Worm (Caenorhabditis elegans): Measurements from ENCODE around the gene idpc-1.

idpc-1 gene

ce11 chrIII:11397499-11397898, 29.5 kb upstream of the idpc-1 start, which contains the start of gene Y47D3B.3 (continued):
- TF ChIP-seq rpc-1 (optimal IDR thresholded peaks at IDR 0.05) (no peak), rpc-1 (tag; optimal IDR thresholded peaks at IDR 0.05) (no peak), egl-44 (GFP tag; IDR thresholded peaks at IDR 0.05) (no peak)

ce11 chrIII:11402717-11403116, 24.3 kb upstream of the idpc-1 start, which contains the start of gene Y47D3B.12:
Gene Y47D3B.12 (plus strand): TSS chrIII:11403017.
- no peak for TF ChIP-seq tbp1 (GFP tag; optimal IDR thresholded peaks at IDR 0.05)
- no peak for TF ChIP-seq lsl-1 (GFP tag; optimal IDR thresholded peaks at IDR 0.05)
- no peak for TF ChIP-seq F55B11.4 (tag; optimal IDR thresholded peaks at IDR 0.05; ENCODE audit: borderline replicate concordance, insufficient read depth)
- TF ChIP-seq nhr-27 (tag; optimal IDR thresholded peaks at IDR 0.05), result no peak

ce11 chrIII:11405049-11405448, 22.0 kb upstream of the idpc-1 start, which contains the start of gene Y47D3B.4:
Gene Y47D3B.4 (plus strand): TSS chrIII:11405349.
- TF ChIP-seq madf-10 (tag; optimal IDR thresholded peaks at IDR 0.05), result no peak

DNA sequence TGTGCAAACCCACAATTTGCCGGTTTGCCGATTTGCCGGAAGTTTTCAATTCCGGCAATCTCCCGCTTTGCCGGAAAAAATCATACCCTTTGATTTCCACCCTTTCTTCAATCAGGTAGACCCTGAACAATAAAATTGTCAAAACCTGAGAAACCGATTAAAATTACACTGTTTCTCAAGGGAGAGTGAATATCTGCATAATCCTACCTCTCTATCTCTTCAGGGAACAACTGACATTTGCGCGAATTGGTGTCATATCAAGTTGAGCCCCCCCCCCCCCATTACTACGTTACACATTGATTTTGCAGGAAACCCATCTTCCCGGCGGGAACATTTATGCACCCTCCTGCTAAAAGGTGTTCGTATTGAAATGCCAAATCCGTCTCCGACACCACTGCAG, 16.6 kb upstream of the idpc-1 start, which contains the start of gene twk-31:
Gene twk-31, plus strand, starts transcription at position 301 of the 400 bp plus-strand sequence.
- TF ChIP-seq hlh-26 (GFP tag; conservative IDR thresholded peaks at IDR 0.05), result no peak
- no peak for TF ChIP-seq chd-7 (tag; optimal IDR thresholded peaks at IDR 0.05)
- TF ChIP-seq hmg-20 (GFP tag; IDR thresholded peaks at IDR 0.05), result no peak
- TF ChIP-seq F39B2.1 (GFP tag; IDR thresholded peaks at IDR 0.05), result no peak
- TF ChIP-seq F49E8.2 (tag; optimal IDR thresholded peaks at IDR 0.05; ENCODE audit: insufficient read depth), result no peak
- no peak for TF ChIP-seq ZK185.1 (tag; optimal IDR thresholded peaks at IDR 0.05; ENCODE audit: poor library complexity, severe bottlenecking)
- TF ChIP-seq ztf-26 (tag; optimal IDR thresholded peaks at IDR 0.05), result no peak
- TF ChIP-seq mxl-1 (tag; optimal IDR thresholded peaks at IDR 0.05), result no peak
- TF ChIP-seq F52B5.7 (tag; optimal IDR thresholded peaks at IDR 0.05), result no peak
- TF ChIP-seq rpc-1 (optimal IDR thresholded peaks at IDR 0.05), result no peak
- TF ChIP-seq rpc-1 (tag; optimal IDR thresholded peaks at IDR 0.05), result no peak
- TF ChIP-seq hlh-12 (tag; optimal IDR thresholded peaks at IDR 0.05), result no peak
- no peak for TF ChIP-seq tbx-9 (tag; optimal IDR thresholded peaks at IDR 0.05; ENCODE audit: borderline replicate concordance)
- no peak for TF ChIP-seq F55B11.4 (tag; optimal IDR thresholded peaks at IDR 0.05; ENCODE audit: borderline replicate concordance, insufficient read depth)
- no peak for TF ChIP-seq ceh-79 (tag; optimal IDR thresholded peaks at IDR 0.05)
- no peak for TF ChIP-seq F10E7.11 (tag; optimal IDR thresholded peaks at IDR 0.05)
- no peak for TF ChIP-seq mel-28 (tag; optimal IDR thresholded peaks at IDR 0.05; ENCODE audit: borderline replicate concordance)
- TF ChIP-seq sdz-38 (tag; optimal IDR thresholded peaks at IDR 0.05), result no peak

- TF ChIP-seq cebp-2 (GFP tag; IDR thresholded peaks at IDR 0.05) (0 out of 2 replicates have a peak, but pooled peaks have one; percentile 49), atf-7 (tag; optimal IDR thresholded peaks at IDR 0.05) (no peak)
Measured at ce11 chrIII:11419551-11419950, 7.5 kb upstream of the idpc-1 start.

- no peak for TF ChIP-seq ZK185.1 (tag; optimal IDR thresholded peaks at IDR 0.05; ENCODE audit: poor library complexity, severe bottlenecking)
- TF ChIP-seq rec-8 (tag; optimal IDR thresholded peaks at IDR 0.05), result no peak
- no peak for TF ChIP-seq F22D6.2 (tag; optimal IDR thresholded peaks at IDR 0.05)
- TF ChIP-seq nfyb-1 (GFP tag; IDR thresholded peaks at IDR 0.05), result no peak
- no peak for TF ChIP-seq mes-4 (tag; optimal IDR thresholded peaks at IDR 0.05)
- no peak for TF ChIP-seq aptf-2 (GFP tag; conservative IDR thresholded peaks at IDR 0.05)
- TF ChIP-seq lag-1 (GFP tag; IDR thresholded peaks at IDR 0.05), result no peak
- no peak for TF ChIP-seq gei-17 (GFP tag; optimal IDR thresholded peaks at IDR 0.05)
- TF ChIP-seq fkh-3 (tag; optimal IDR thresholded peaks at IDR 0.05), result no peak
- TF ChIP-seq nhr-179 (tag; optimal IDR thresholded peaks at IDR 0.05), result no peak
- no peak for TF ChIP-seq F57C9.4 (tag; optimal IDR thresholded peaks at IDR 0.05)
- TF ChIP-seq somi-1 (GFP tag; optimal IDR thresholded peaks at IDR 0.05), result no peak
- TF ChIP-seq ztf-18 (tag; optimal IDR thresholded peaks at IDR 0.05), result no peak
- no peak for TF ChIP-seq C17E4.6 (GFP tag; IDR thresholded peaks at IDR 0.05)
Measured at ce11 chrIII:11424815-11425214, 2.2 kb upstream of the idpc-1 start.
